Worm (Caenorhabditis elegans) whole organism, L1 larva: ENCODE data around the gene F21H7.12.

Experiments
- blmp-1 ChIP-seq: fragments of 150-350 bp; optimal IDR thresholded peaks from 2 replicates; lab custom pipeline; 2014; ENCODE audit warnings: missing biosample characterization, missing genetic modification characterization
- ceh-8 ChIP-seq: fragments of 200-800 bp; sonication (Bioruptor generic); optimal IDR thresholded peaks from 2 replicates; lab custom pipeline; 2018; ENCODE audit warnings: mild to moderate bottlenecking, missing genetic modification characterization, moderate library complexity, missing compliant biosample characterization
- efl-3 ChIP-seq: fragments of 200-800 bp; sonication (Bioruptor generic); optimal IDR thresholded peaks from 2 replicates; lab custom pipeline; 2018; ENCODE audit warnings: mild to moderate bottlenecking, missing genetic modification characterization, missing compliant biosample characterization
- irx-1 ChIP-seq: sonication (generic microtip); optimal IDR thresholded peaks from 2 replicates; lab custom pipeline; 2016; ENCODE audit warnings: missing genetic modification characterization, missing compliant biosample characterization
- lir-3 ChIP-seq: sonication (generic microtip); optimal IDR thresholded peaks from 2 replicates; lab custom pipeline; 2016; ENCODE audit warnings: mild to moderate bottlenecking, missing genetic modification characterization, moderate library complexity, missing compliant biosample characterization; ENCODE audit not compliant: poor library complexity
- nhr-28 ChIP-seq: fragments of 150-350 bp; optimal IDR thresholded peaks from 2 replicates; lab custom pipeline; 2014; ENCODE audit warnings: missing biosample characterization, missing genetic modification characterization
- unc-62 ChIP-seq: fragments of 150-350 bp; optimal IDR thresholded peaks from 2 replicates; lab custom pipeline; 2014; ENCODE audit warnings: missing biosample characterization, missing genetic modification reagents, missing genetic modification characterization
- xbp-1 ChIP-seq: sonication (generic microtip); optimal IDR thresholded peaks from 2 replicates; lab custom pipeline; 2016; ENCODE audit warnings: missing genetic modification characterization, missing compliant biosample characterization

DNA sequence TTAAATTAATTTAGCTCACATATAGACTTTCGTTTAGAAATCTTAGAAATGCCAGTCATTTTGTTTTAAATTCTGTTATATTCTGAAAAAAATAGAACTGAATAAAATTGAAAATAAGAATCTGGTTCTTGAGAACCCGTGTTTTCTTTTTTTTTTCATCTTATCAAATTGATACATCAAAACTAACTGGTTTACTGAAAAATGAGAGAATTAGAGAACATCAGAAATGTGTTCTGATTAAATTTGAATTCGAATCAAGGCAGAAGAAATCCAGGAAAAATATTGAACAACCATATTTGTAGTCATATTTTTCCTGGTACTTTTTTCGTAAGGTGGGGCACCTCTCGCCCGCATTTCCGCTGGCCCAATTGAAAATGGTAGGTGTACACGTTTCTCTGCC is 11.4 kb upstream of the F21H7.12 start, which contains the start of gene F11A5.15:
- no peak for TF ChIP-seq ceh-8 (GFP tag; lab: Kevin White, UChicago)
- TF ChIP-seq efl-3 (GFP tag; lab: Kevin White, UChicago): no peak
- no peak for TF ChIP-seq unc-62 (GFP tag; lab: Kevin White, UChicago)
- no peak for TF ChIP-seq xbp-1
- no peak for TF ChIP-seq blmp-1 (tag; lab: Kevin White, UChicago)
- TF ChIP-seq nhr-28 (tag; lab: Kevin White, UChicago): no peak
- no peak for TF ChIP-seq irx-1
- TF ChIP-seq lir-3 (tag; lab: Kevin White, UChicago): no peak
